Worm (Caenorhabditis elegans) whole organism, L2 larva: ENCODE measurements around the gene srb-11.
A peak's percentile ranks its signal among the peaks of the same experiment; 100 is the strongest.

Experiments used
- F13H6.1 ChIP-seq: sonication (generic microtip); optimal IDR thresholded peaks from 2 replicates; lab custom pipeline; 2016; ENCODE audit warnings: missing genetic modification characterization, missing compliant biosample characterization
- ama-1 ChIP-seq: fragments of 150-350 bp; optimal IDR thresholded peaks from 2 replicates; lab custom pipeline; 2018; ENCODE audit warnings: inconsistent platforms
- ceh-82 ChIP-seq: fragments of 150-350 bp; optimal IDR thresholded peaks from 2 replicates; lab custom pipeline; 2014; ENCODE audit warnings: missing biosample characterization, missing genetic modification characterization
- elt-1 ChIP-seq: fragments of 150-350 bp; optimal IDR thresholded peaks from 2 replicates; lab custom pipeline; 2014; ENCODE audit warnings: missing biosample characterization, missing genetic modification characterization
- fos-1 ChIP-seq: fragments of 150-350 bp; optimal IDR thresholded peaks from 2 replicates; lab custom pipeline; 2014; ENCODE audit warnings: missing biosample characterization, missing genetic modification characterization
- lsy-2 ChIP-seq, 2 experiments: fragments of 150-350 bp in 1 of 2; sonication (generic microtip) in 1 of 2; optimal IDR thresholded peaks; 2 replicates each; lab custom pipeline; 2014 to 2017; ENCODE audit warnings: missing biosample characterization in 2 of 2, missing genetic modification characterization in 2 of 2
- mdl-1 ChIP-seq, 2 experiments: fragments of 150-350 bp in 1 of 2; sonication (generic microtip) in 1 of 2; optimal IDR thresholded peaks; 2 replicates each; lab custom pipeline; 2017; ENCODE audit warnings: missing biosample characterization in 2 of 2, missing genetic modification characterization in 2 of 2
- sem-4 ChIP-seq: fragments of 150-350 bp; optimal IDR thresholded peaks from 2 replicates; lab custom pipeline; 2014; ENCODE audit warnings: missing biosample characterization, missing genetic modification reagents, missing genetic modification characterization
- sma-9 ChIP-seq, 2 experiments: fragments of 150-350 bp in 1 of 2; sonication (generic microtip) in 1 of 2; optimal IDR thresholded peaks; 2 replicates each; lab custom pipeline; 2014 to 2016; ENCODE audit warnings: missing genetic modification characterization in 2 of 2, mild to moderate bottlenecking in 1 of 2, missing biosample characterization in 1 of 2, missing compliant biosample characterization in 1 of 2, missing genetic modification reagents in 1 of 2, moderate library complexity in 1 of 2

- TF ChIP-seq ama-1 (lab: Kevin White, UChicago) (no peak), F13H6.1 (tag; lab: Kevin White, UChicago) (no peak), sma-9 (GFP tag; optimal IDR thresholded peaks at IDR 0.05; lab: Kevin White, UChicago) (peak; percentile 24), sma-9 (tag; optimal IDR thresholded peaks at IDR 0.05; lab: Kevin White, UChicago) (no peak), elt-1 (tag; lab: Kevin White, UChicago) (no peak), sem-4 (tag; lab: Kevin White, UChicago) (no peak), ceh-82 (tag; lab: Kevin White, UChicago) (no peak), lsy-2 (tag; optimal IDR thresholded peaks at IDR 0.05; lab: Kevin White, UChicago) (no peak), fos-1 (tag; lab: Kevin White, UChicago) (peak; percentile 61), mdl-1 (tag; optimal IDR thresholded peaks at IDR 0.05; lab: Kevin White, UChicago) (no peak)
These were observed 2.5 kb upstream of the srb-11 start, which contains the start of gene F23F12.13 for ce11 chrIII:6495191-6495723.
